Fruit fly (Drosophila melanogaster) whole organism, embryonic: ENCODE data around the gene nxf4.

Experiments
- Blimp-1 ChIP-seq: fragments of 200-800 bp; sonication (Bioruptor generic); optimal IDR thresholded peaks from 3 replicates; lab custom pipeline; 2018; ENCODE audit warnings: missing biosample characterization, missing genetic modification characterization, mild to moderate bottlenecking, moderate library complexity, missing genetic modification reagents
- CG11247 ChIP-seq: fragments of 200-800 bp; sonication (Bioruptor generic); IDR thresholded peaks from 2 replicates; pipeline ENCODE4 v1.3.6; 2022; ENCODE audit warnings: missing biosample characterization, missing genetic modification characterization
- CG11504 ChIP-seq: fragments of 200-800 bp; sonication (Bioruptor generic); optimal IDR thresholded peaks from 3 replicates; lab custom pipeline; 2019; ENCODE audit warnings: missing biosample characterization, mild to moderate bottlenecking, missing genetic modification characterization, moderate library complexity
- CG14965 ChIP-seq: fragments of 200-800 bp; sonication (Bioruptor generic); optimal IDR thresholded peaks from 2 replicates; lab custom pipeline; 2016; ENCODE audit warnings: missing biosample characterization, missing genetic modification characterization, borderline replicate concordance
- CG1602 ChIP-seq: fragments of 200-800 bp; sonication (Bioruptor generic); optimal IDR thresholded peaks from 3 replicates; lab custom pipeline; 2016; ENCODE audit warnings: missing biosample characterization, missing genetic modification characterization
- CG16779 ChIP-seq: fragments of 200-800 bp; sonication (Bioruptor generic); IDR thresholded peaks from 2 replicates; pipeline ENCODE4 v1.3.6; 2022; ENCODE audit warnings: missing biosample characterization, missing genetic modification characterization
- CG17359 ChIP-seq: fragments of 200-800 bp; sonication (Bioruptor generic); optimal IDR thresholded peaks from 3 replicates; lab custom pipeline; 2018; ENCODE audit warnings: missing biosample characterization, mild to moderate bottlenecking, missing genetic modification characterization, moderate library complexity
- CG17361 ChIP-seq: fragments of 200-800 bp; sonication (Bioruptor generic); IDR thresholded peaks from 3 replicates; pipeline ENCODE4 v1.3.6; 2022; ENCODE audit warnings: missing biosample characterization, missing genetic modification characterization
- CG17568 ChIP-seq: fragments of 200-800 bp; sonication (Bioruptor generic); optimal IDR thresholded peaks from 2 replicates; lab custom pipeline; 2018; ENCODE audit warnings: missing biosample characterization, mild to moderate bottlenecking, missing genetic modification characterization, moderate library complexity
- CG17829 ChIP-seq: fragments of 200-800 bp; optimal IDR thresholded peaks from 2 replicates; lab custom pipeline; 2019; ENCODE audit warnings: missing biosample characterization, mild to moderate bottlenecking, missing genetic modification characterization, moderate library complexity
- CG2129 ChIP-seq: fragments of 200-800 bp; sonication (Bioruptor generic); IDR thresholded peaks from 2 replicates; pipeline ENCODE4 v1.3.6; 2022; ENCODE audit warnings: missing biosample characterization, missing genetic modification characterization; ENCODE audit not compliant: partially characterized antibody
- CG30020 ChIP-seq: fragments of 200-800 bp; optimal IDR thresholded peaks from 2 replicates; lab custom pipeline; 2019; ENCODE audit warnings: missing biosample characterization, mild to moderate bottlenecking, missing genetic modification characterization, moderate library complexity
- CG4617 ChIP-seq: fragments of 200-800 bp; sonication (Bioruptor generic); optimal IDR thresholded peaks from 3 replicates; lab custom pipeline; 2016; ENCODE audit warnings: missing biosample characterization, missing genetic modification characterization, borderline replicate concordance
- CG6254 ChIP-seq: fragments of 200-800 bp; sonication (Bioruptor generic); optimal IDR thresholded peaks from 3 replicates; lab custom pipeline; 2017; ENCODE audit warnings: mild to moderate bottlenecking, missing biosample characterization, missing genetic modification reagents, missing genetic modification characterization
- CG6791 ChIP-seq: fragments of 200-800 bp; sonication (Bioruptor generic); IDR thresholded peaks from 3 replicates; pipeline ENCODE4 v1.3.6; 2022; ENCODE audit warnings: missing biosample characterization, missing genetic modification characterization; ENCODE audit not compliant: partially characterized antibody
- CG7928 ChIP-seq: fragments of 200-800 bp; sonication (Bioruptor generic); optimal IDR thresholded peaks from 2 replicates; lab custom pipeline; 2017; ENCODE audit warnings: missing biosample characterization, mild to moderate bottlenecking, missing genetic modification characterization
- CG8359 ChIP-seq: fragments of 200-800 bp; sonication (Bioruptor generic); optimal IDR thresholded peaks from 2 replicates; lab custom pipeline; 2017; ENCODE audit warnings: missing biosample characterization, mild to moderate bottlenecking, missing genetic modification characterization, borderline replicate concordance
- CG8924 ChIP-seq: fragments of 200-800 bp; optimal IDR thresholded peaks from 3 replicates; lab custom pipeline; 2019; ENCODE audit warnings: missing biosample characterization, mild to moderate bottlenecking, missing genetic modification characterization, moderate library complexity
- Doc3 ChIP-seq: fragments of 200-800 bp; sonication (Bioruptor generic); IDR thresholded peaks from 3 replicates; pipeline ENCODE4 v1.3.6; 2022; ENCODE audit warnings: missing biosample characterization, missing genetic modification characterization; ENCODE audit not compliant: partially characterized antibody
- Elba2 ChIP-seq: fragments of 200-800 bp; sonication (Bioruptor generic); optimal IDR thresholded peaks from 3 replicates; lab custom pipeline; 2016; ENCODE audit warnings: missing biosample characterization, missing genetic modification characterization
- Fer1 ChIP-seq: fragments of 200-800 bp; sonication (Bioruptor generic); optimal IDR thresholded peaks from 2 replicates; lab custom pipeline; 2017; ENCODE audit warnings: missing biosample characterization, mild to moderate bottlenecking, missing genetic modification characterization
- Gug ChIP-seq: fragments of 200-800 bp; sonication (Bioruptor generic); IDR thresholded peaks from 4 replicates; pipeline ENCODE4 v1.3.6; 2022; ENCODE audit warnings: missing biosample characterization, missing genetic modification characterization
- Jarid2 ChIP-seq: fragments of 200-800 bp; sonication (Bioruptor generic); optimal IDR thresholded peaks from 3 replicates; lab custom pipeline; 2017; ENCODE audit warnings: mild to moderate bottlenecking, missing biosample characterization, missing genetic modification reagents, missing genetic modification characterization
- Med ChIP-seq: fragments of 200-800 bp; sonication (Bioruptor generic); peaks from one replicate; lab custom pipeline; 2016; ENCODE audit warnings: missing biosample characterization, missing genetic modification characterization, mild to moderate bottlenecking, inconsistent platforms, moderate library complexity
- Ptx1 ChIP-seq: fragments of 200-800 bp; sonication (Bioruptor generic); IDR thresholded peaks from 2 replicates; pipeline ENCODE4 v1.3.6; 2022; ENCODE audit warnings: missing biosample characterization, missing genetic modification characterization
- Rx ChIP-seq: fragments of 200-800 bp; sonication (Bioruptor generic); IDR thresholded peaks from 2 replicates; pipeline ENCODE4 v1.3.6; 2022; ENCODE audit warnings: missing biosample characterization, missing genetic modification characterization
- Scr ChIP-seq: fragments of 200-800 bp; sonication (Bioruptor generic); IDR thresholded peaks from 2 replicates; pipeline ENCODE4 v1.3.6; 2022; ENCODE audit warnings: missing biosample characterization, missing genetic modification characterization; ENCODE audit not compliant: partially characterized antibody
- Side ChIP-seq: fragments of 200-800 bp; sonication (Bioruptor generic); optimal IDR thresholded peaks from 2 replicates; lab custom pipeline; 2016; ENCODE audit warnings: missing biosample characterization, missing genetic modification characterization
- Spps ChIP-seq: fragments of 200-800 bp; sonication (Bioruptor generic); optimal IDR thresholded peaks from 2 replicates; lab custom pipeline; 2018; ENCODE audit warnings: missing biosample characterization, mild to moderate bottlenecking, missing genetic modification characterization
- TFAM ChIP-seq: fragments of 200-800 bp; sonication (Bioruptor generic); optimal IDR thresholded peaks from 2 replicates; lab custom pipeline; 2017; ENCODE audit warnings: missing biosample characterization, missing genetic modification characterization, inconsistent platforms
- Taf1 ChIP-seq: fragments of 200-800 bp; sonication (Bioruptor generic); IDR thresholded peaks from 2 replicates; pipeline ENCODE4 v1.3.6; 2022; ENCODE audit warnings: missing biosample characterization, missing genetic modification characterization
- ato ChIP-seq: fragments of 200-800 bp; sonication (Bioruptor generic); IDR thresholded peaks from 2 replicates; pipeline ENCODE4 v1.3.6; 2022; ENCODE audit warnings: missing biosample characterization, missing genetic modification characterization; ENCODE audit not compliant: partially characterized antibody
- dmrt11E ChIP-seq: fragments of 200-800 bp; sonication (Bioruptor generic); optimal IDR thresholded peaks from 3 replicates; lab custom pipeline; 2018; ENCODE audit warnings: missing biosample characterization, mild to moderate bottlenecking, missing genetic modification characterization, moderate library complexity
- dysf ChIP-seq: fragments of 200-800 bp; sonication (Bioruptor generic); IDR thresholded peaks from 3 replicates; pipeline ENCODE4 v1.3.6; 2022; ENCODE audit warnings: missing biosample characterization, missing genetic modification characterization
- gem ChIP-seq: fragments of 200-800 bp; sonication (Bioruptor generic); optimal IDR thresholded peaks from 2 replicates; lab custom pipeline; 2019; ENCODE audit warnings: missing biosample characterization, mild to moderate bottlenecking, missing genetic modification characterization, moderate library complexity
- luna ChIP-seq: fragments of 200-800 bp; sonication (Bioruptor generic); optimal IDR thresholded peaks from 2 replicates; lab custom pipeline; 2016; ENCODE audit warnings: missing biosample characterization, missing genetic modification characterization
- org-1 ChIP-seq: fragments of 200-800 bp; sonication (Bioruptor generic); optimal IDR thresholded peaks from 2 replicates; lab custom pipeline; 2017; ENCODE audit warnings: missing biosample characterization, missing genetic modification characterization
- peb ChIP-seq: fragments of 200-800 bp; sonication (Bioruptor generic); IDR thresholded peaks from 2 replicates; pipeline ENCODE4 v1.3.6; 2022; ENCODE audit warnings: missing biosample characterization, missing genetic modification characterization
- pho ChIP-seq: fragments of 200-800 bp; sonication (Bioruptor generic); optimal IDR thresholded peaks from 2 replicates; lab custom pipeline; 2016; ENCODE audit warnings: missing biosample characterization, missing genetic modification characterization
- sc ChIP-seq, 3 experiments: fragments of >200 bp in 2 of 3; fragments of 200-800 bp in 1 of 3; sonication (Bioruptor generic) in 1 of 3; optimal IDR thresholded peaks; 2 replicates in 2 of 3; 3 replicates in 1 of 3; lab custom pipeline; 2017; ENCODE audit warnings: mild to moderate bottlenecking in 1 of 3, missing biosample characterization in 1 of 3, missing genetic modification characterization in 1 of 3, missing genetic modification reagents in 1 of 3
- sd ChIP-seq: fragments of 200-800 bp; sonication (Bioruptor generic); optimal IDR thresholded peaks from 3 replicates; lab custom pipeline; 2018; ENCODE audit warnings: missing biosample characterization, mild to moderate bottlenecking, missing genetic modification characterization, moderate library complexity
- trem ChIP-seq: fragments of 200-800 bp; optimal IDR thresholded peaks from 3 replicates; lab custom pipeline; 2019; ENCODE audit warnings: missing biosample characterization, mild to moderate bottlenecking, missing genetic modification characterization, moderate library complexity
- z ChIP-seq: fragments of 200-800 bp; sonication (Bioruptor generic); IDR thresholded peaks from 3 replicates; pipeline ENCODE4 v1.3.6; 2022; ENCODE audit warnings: missing biosample characterization, missing genetic modification characterization

The nxf4 gene

dm6 chr3R:7336454-7336853, 10.1 kb upstream of the nxf4 start:
- TF ChIP-seq Med (GFP tag; lab: Kevin White, UChicago) (no peak), CG17359 (tag; lab: Kevin White, UChicago) (no peak), gem (tag; lab: Kevin White, UChicago) (peak; percentile 17), CG2129 (no peak), CG4617 (GFP tag; lab: Kevin White, UChicago) (no peak), trem (no peak), Scr (GFP tag; lab: Robert Waterston, UW) (no peak), CG6254 (GFP tag; lab: Kevin White, UChicago) (no peak), CG7928 (GFP tag; lab: Kevin White, UChicago) (no peak), CG11247 (GFP tag; lab: Robert Waterston, UW) (no peak), ato (no peak), dmrt11E (tag; lab: Kevin White, UChicago) (no peak), CG11504 (tag; lab: Kevin White, UChicago) (peak; percentile 53), pho (GFP tag; lab: Kevin White, UChicago) (no peak), dysf (GFP tag; lab: Robert Waterston, UW) (no peak), CG17361 (GFP tag; lab: Robert Waterston, UW) (0 out of 3 replicates have a peak, but pooled peaks have one; percentile 14), sc (optimal IDR thresholded peaks at IDR 0.05; lab: Kevin White, UChicago) (no peak), sc (GFP tag; optimal IDR thresholded peaks at IDR 0.05; lab: Kevin White, UChicago) (no peak), Side (no peak), CG17829 (tag; lab: Kevin White, UChicago) (no peak), CG8924 (tag; lab: Kevin White, UChicago) (no peak), luna (GFP tag; lab: Kevin White, UChicago) (no peak), Blimp-1 (GFP tag; lab: Kevin White, UChicago) (peak; percentile 15), CG8359 (GFP tag; lab: Kevin White, UChicago) (no peak), CG6791 (GFP tag; lab: Robert Waterston, UW) (no peak), Jarid2 (GFP tag; lab: Kevin White, UChicago) (no peak), Fer1 (GFP tag; lab: Kevin White, UChicago) (no peak), Doc3 (no peak)

DNA sequence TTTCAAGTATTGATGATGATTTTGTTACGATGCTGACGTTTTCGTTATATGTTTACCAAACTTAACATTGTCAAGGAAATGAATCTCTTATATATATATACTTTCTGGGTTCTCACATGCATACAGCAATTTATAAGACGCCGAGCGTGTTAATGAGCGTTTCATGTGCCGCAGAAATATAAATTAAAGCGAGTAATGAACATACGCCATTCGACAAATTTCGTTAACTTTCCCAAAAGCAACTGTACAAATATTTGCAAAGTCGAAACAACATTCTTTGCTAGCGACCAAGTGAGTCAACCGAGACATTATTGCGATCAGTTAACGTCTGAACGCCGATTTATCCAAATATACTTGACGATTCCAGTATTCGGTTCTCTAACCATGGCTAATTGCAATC, 1.8 kb upstream of the nxf4 start, which contains the start of gene CG31496:
Gene CG31496 (plus strand): TSS at position 301 of the 400 bp plus-strand sequence.
- no peak for TF ChIP-seq Elba2

- no peak for TF ChIP-seq Taf1
- no peak for TF ChIP-seq Gug (GFP tag; lab: Robert Waterston, UW)
- TF ChIP-seq CG1602 (GFP tag; lab: Kevin White, UChicago), result no peak
- TF ChIP-seq org-1 (GFP tag; lab: Kevin White, UChicago), result no peak
- no peak for TF ChIP-seq peb (GFP tag; lab: Robert Waterston, UW)
- no peak for TF ChIP-seq CG17568
- TF ChIP-seq CG14965 (GFP tag; lab: Kevin White, UChicago), result no peak
- no peak for TF ChIP-seq CG30020 (tag; lab: Kevin White, UChicago)
- no peak for TF ChIP-seq CG4617 (GFP tag; lab: Kevin White, UChicago)
- no peak for TF ChIP-seq z (GFP tag; lab: Robert Waterston, UW)
- TF ChIP-seq Ptx1 (GFP tag; lab: Robert Waterston, UW), result no peak
- TF ChIP-seq CG16779, result no peak
- no peak for TF ChIP-seq Spps (tag; lab: Kevin White, UChicago)
- TF ChIP-seq sd (tag; lab: Kevin White, UChicago), result no peak
- TF ChIP-seq Rx (GFP tag; lab: Robert Waterston, UW), result no peak
- TF ChIP-seq TFAM (GFP tag; lab: Kevin White, UChicago), result no peak
- TF ChIP-seq, all 482 proteins: peak for 0
Measured at dm6 chr3R:7349452-7349851, 2.9 kb downstream of the nxf4 start, which contains the start of gene CG43290. Gene CG43290 (minus strand): TSS chr3R:7349552.
